Worm (Caenorhabditis elegans): Measurements from ENCODE around the gene ztf-7.

Gene ztf-7

DNA sequence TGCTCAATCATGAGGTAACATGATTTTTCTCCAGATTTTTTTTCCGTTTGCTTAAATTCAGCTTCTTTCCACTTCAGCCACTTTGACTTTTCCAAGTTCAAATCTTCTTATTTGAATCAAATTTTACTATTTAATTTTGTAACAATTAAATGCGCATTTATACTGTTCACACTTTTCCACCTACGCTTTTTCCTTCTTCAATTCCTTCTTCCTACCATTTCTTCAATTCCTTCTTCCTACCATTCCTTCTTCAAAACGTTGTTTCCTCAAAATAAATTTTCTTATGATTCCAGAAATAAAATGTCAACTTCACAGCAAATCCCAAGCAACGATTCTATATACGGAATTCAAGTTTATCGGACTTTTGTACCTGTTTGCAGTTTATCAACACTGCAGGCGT is 26.9 kb upstream of the ztf-7 start, which contains the start of gene sru-31:
Gene sru-31, plus strand, starts transcription at position 301 of the 400 bp plus-strand sequence.
- TF ChIP-seq nhr-25 (tag; optimal IDR thresholded peaks at IDR 0.05) = no peak
- TF ChIP-seq aly-2 (tag; optimal IDR thresholded peaks at IDR 0.05) = no peak
- TF ChIP-seq gmeb-1 (tag; optimal IDR thresholded peaks at IDR 0.05) = no peak
- TF ChIP-seq snpc-4 (tag; optimal IDR thresholded peaks at IDR 0.05) = no peak
- no peak for TF ChIP-seq unc-39 (tag; optimal IDR thresholded peaks at IDR 0.05)
- TF ChIP-seq ztf-11 (tag; optimal IDR thresholded peaks at IDR 0.05) = no peak
- no peak for TF ChIP-seq peb-1 (tag; optimal IDR thresholded peaks at IDR 0.05)
- TF ChIP-seq sma-3 (GFP tag; optimal IDR thresholded peaks at IDR 0.05) = no peak
- TF ChIP-seq lin-11 (tag; optimal IDR thresholded peaks at IDR 0.05) = no peak
- no peak for TF ChIP-seq fos-1 (tag; optimal IDR thresholded peaks at IDR 0.05)
- no peak for TF ChIP-seq dmd-4 (tag; optimal IDR thresholded peaks at IDR 0.05)
- no peak for TF ChIP-seq nhr-11 (tag; optimal IDR thresholded peaks at IDR 0.05)
- no peak for TF ChIP-seq elt-1 (tag; optimal IDR thresholded peaks at IDR 0.05)
- no peak for TF ChIP-seq unc-55 (GFP tag; optimal IDR thresholded peaks at IDR 0.05)
- TF ChIP-seq sem-4 (tag; optimal IDR thresholded peaks at IDR 0.05) = no peak
- no peak for TF ChIP-seq crh-2 (tag; optimal IDR thresholded peaks at IDR 0.05)
- no peak for TF ChIP-seq lsy-2 (tag; optimal IDR thresholded peaks at IDR 0.05)
- TF ChIP-seq ceh-16 (tag; optimal IDR thresholded peaks at IDR 0.05) = no peak
- TF ChIP-seq ZK546.5 (tag; optimal IDR thresholded peaks at IDR 0.05) = no peak

DNA sequence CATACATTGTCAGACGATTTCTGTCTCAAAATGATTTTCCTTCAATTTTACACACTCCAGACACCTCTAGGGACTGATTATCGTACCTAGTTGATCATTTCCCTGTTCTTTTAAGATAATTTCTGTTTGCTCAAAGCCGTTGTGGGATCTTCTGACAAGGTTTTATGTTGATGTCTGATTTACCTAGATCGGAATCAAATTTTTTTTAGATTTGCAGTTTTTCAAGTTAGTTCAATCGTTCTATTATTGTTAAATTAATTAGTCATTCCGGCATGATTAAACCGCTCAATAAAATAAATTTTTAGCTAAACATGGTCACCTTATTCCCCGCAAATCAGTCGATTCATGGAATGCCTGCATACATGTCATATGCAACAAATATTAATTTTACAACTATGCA is 24.0 kb upstream of the ztf-7 start, which contains the start of gene sru-30:
Gene sru-30, plus strand, starts transcription at position 301 of the 400 bp plus-strand sequence.
- TF ChIP-seq elt-3 (tag; optimal IDR thresholded peaks at IDR 0.05) (no peak), sem-4 (tag; optimal IDR thresholded peaks at IDR 0.05) (no peak), ztf-1 (GFP tag; conservative IDR thresholded peaks at IDR 0.05) (no peak)

DNA sequence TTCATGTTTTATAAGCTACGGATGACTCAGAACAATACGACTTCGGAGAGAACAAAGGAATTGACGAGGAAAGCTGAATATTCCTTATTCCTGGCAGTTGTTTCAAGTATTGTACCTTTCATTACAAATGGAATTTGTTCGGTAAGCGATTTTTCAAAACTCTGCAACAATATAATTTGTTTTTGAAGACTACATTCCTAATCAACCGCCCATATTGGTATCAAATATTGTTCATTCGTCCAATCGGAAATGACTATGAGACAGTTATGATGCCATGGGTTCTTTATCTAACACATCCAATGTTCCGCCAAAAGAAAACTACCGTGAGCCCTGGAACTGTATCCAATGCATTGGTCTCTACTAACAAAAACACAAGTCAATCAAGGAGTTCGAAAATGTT is 22.7 kb upstream of the ztf-7 start:
- TF ChIP-seq snpc-4 (tag; optimal IDR thresholded peaks at IDR 0.05) = no peak
- TF ChIP-seq fos-1 (tag; optimal IDR thresholded peaks at IDR 0.05) = no peak
- TF ChIP-seq F13H6.1 (tag; optimal IDR thresholded peaks at IDR 0.05) = no peak
- no peak for TF ChIP-seq Y55F3AM.14 (GFP tag; optimal IDR thresholded peaks at IDR 0.05)

DNA sequence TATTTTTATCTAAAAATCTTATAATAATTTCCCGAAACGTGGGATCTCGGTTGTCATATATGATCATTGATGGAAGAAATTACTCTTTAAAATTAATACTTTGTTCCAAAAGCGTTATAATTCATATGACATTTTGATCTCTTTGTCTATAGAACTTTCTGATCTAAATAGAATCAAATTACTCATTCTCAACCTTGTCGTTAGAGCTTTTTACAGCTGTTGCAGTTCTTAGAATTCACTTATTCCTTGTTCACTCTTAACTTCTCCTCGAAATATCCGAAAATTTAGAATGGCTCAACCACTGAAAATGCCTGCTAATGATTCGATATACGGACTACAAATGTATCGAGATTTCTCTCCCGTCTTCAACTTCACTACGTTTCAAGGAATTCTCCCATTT is 21.6 kb upstream of the ztf-7 start, which contains the start of gene sru-29:
Gene sru-29, plus strand, starts transcription at position 301 of the 400 bp plus-strand sequence.
- TF ChIP-seq egl-27 (tag; optimal IDR thresholded peaks at IDR 0.05) (no peak), nhr-77 (tag; optimal IDR thresholded peaks at IDR 0.05) (no peak), snpc-4 (tag; optimal IDR thresholded peaks at IDR 0.05) (no peak)

DNA sequence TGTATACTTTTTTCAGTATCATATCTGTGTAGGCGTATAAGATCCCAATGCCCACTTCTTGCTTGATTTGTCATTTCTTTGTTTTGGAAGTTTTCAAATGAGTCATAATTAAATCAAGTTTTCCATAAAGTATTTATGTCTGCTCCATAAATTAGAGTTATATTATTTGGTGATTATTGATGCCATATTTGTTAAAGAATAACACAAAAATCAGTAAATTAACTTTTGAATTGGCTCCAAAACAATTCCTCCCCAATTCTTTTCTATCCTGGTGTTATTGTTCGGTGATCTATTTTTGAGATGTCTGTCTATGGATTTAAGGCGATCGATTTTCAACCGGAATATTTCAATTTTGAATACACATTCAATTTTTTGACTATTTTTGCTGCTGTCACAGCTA is 15.7 kb upstream of the ztf-7 start, which contains the start of gene sru-37:
Gene sru-37, plus strand, starts transcription at position 301 of the 400 bp plus-strand sequence.
- TF ChIP-seq elt-3 (tag; optimal IDR thresholded peaks at IDR 0.05) = no peak
- no peak for TF ChIP-seq alr-1 (tag; optimal IDR thresholded peaks at IDR 0.05)
- TF ChIP-seq nhr-129 (tag; optimal IDR thresholded peaks at IDR 0.05) = no peak
- no peak for TF ChIP-seq lin-39 (tag; optimal IDR thresholded peaks at IDR 0.05)
- TF ChIP-seq ztf-1 (GFP tag; conservative IDR thresholded peaks at IDR 0.05) = no peak
- no peak for TF ChIP-seq unc-62 (GFP tag; optimal IDR thresholded peaks at IDR 0.05)
- no peak for TF ChIP-seq unc-39 (tag; optimal IDR thresholded peaks at IDR 0.05)
- TF ChIP-seq skn-1 (tag; optimal IDR thresholded peaks at IDR 0.05) = no peak
- TF ChIP-seq crh-2 (tag; optimal IDR thresholded peaks at IDR 0.05) = no peak
- no peak for TF ChIP-seq zag-1 (tag; optimal IDR thresholded peaks at IDR 0.05)
- no peak for TF ChIP-seq aly-2 (tag; optimal IDR thresholded peaks at IDR 0.05)
- TF ChIP-seq lin-13 (GFP tag; optimal IDR thresholded peaks at IDR 0.05) = no peak
- no peak for TF ChIP-seq lin-11 (tag; optimal IDR thresholded peaks at IDR 0.05)
- TF ChIP-seq ztf-11 (tag; optimal IDR thresholded peaks at IDR 0.05) = no peak
- TF ChIP-seq mdl-1 (tag; optimal IDR thresholded peaks at IDR 0.05) = no peak
- TF ChIP-seq mbf-1 (tag; optimal IDR thresholded peaks at IDR 0.05) = no peak

DNA sequence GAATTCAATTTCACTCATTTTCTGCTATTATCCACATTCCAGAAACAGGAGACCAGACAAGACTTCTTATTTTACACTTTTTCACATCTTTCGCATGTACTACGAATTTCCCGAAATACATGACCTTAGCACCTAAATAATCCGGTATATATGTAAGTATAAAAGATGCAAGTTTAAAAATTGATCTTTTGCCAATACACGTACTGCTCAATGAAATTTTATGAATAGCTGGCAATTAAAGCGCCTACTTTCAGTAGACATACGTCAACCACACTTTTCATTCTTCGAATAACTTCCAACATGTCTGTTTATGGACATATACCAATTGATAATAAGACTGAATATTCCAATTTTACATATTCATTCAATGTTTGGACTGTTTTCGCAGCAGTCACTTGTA is 13.7 kb upstream of the ztf-7 start, which contains the start of gene sru-39:
Gene sru-39, plus strand, starts transcription at position 301 of the 400 bp plus-strand sequence.
- TF ChIP-seq nhr-25 (tag; optimal IDR thresholded peaks at IDR 0.05) = no peak
- no peak for TF ChIP-seq ama-1 (optimal IDR thresholded peaks at IDR 0.05)
- TF ChIP-seq snpc-4 (tag; optimal IDR thresholded peaks at IDR 0.05) = no peak
- TF ChIP-seq F13H6.1 (tag; optimal IDR thresholded peaks at IDR 0.05) = no peak
- no peak for TF ChIP-seq dmd-4 (tag; optimal IDR thresholded peaks at IDR 0.05)
- TF ChIP-seq nhr-6 (tag; optimal IDR thresholded peaks at IDR 0.05) = no peak
- TF ChIP-seq nhr-21 (tag; optimal IDR thresholded peaks at IDR 0.05) = no peak
